Worm (Caenorhabditis elegans) whole organism, L4/young adult: ENCODE data around the gene F47B8.1.

Source experiments
- W03F9.2 ChIP-seq: fragments of 150-350 bp; optimal IDR thresholded peaks from 2 replicates; lab custom pipeline; 2014; ENCODE audit warnings: missing biosample characterization, missing genetic modification characterization
- dao-5 ChIP-seq: sonication (generic microtip); optimal IDR thresholded peaks from 2 replicates; lab custom pipeline; 2016; ENCODE audit warnings: missing genotype, missing genetic modification characterization, moderate library complexity, missing compliant biosample characterization
- him-1 ChIP-seq: sonication (generic microtip); optimal IDR thresholded peaks from 2 replicates; lab custom pipeline; 2016; ENCODE audit warnings: missing genotype, missing genetic modification reagents, missing genetic modification characterization, missing compliant biosample characterization

DNA sequence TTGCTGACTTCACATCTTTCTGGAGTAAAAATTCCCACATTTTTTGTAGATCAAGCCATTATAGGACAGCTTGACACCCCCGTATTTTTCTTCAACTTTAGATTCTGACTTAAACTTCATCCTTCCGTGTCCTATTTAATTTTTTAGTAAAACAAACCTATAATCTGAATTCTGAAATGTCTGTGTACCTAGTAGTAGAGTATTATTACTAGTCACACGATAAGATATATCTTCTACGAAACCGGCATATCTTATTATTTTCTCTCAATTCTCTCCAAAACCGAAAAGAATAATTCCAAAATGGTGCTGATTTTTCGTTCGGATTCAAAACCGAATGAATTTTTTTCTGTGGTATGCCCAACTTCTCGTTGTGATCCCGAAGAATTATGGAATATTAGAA, 19.7 kb downstream of the F47B8.1 start, which contains the start of gene F14D7.9:
- no peak for TF ChIP-seq him-1 (tag; lab: Kevin White, UChicago)
- TF ChIP-seq dao-5 = no peak
- TF ChIP-seq W03F9.2 (tag; lab: Kevin White, UChicago) = no peak
